Fruit fly (Drosophila melanogaster): ENCODE results near the gene Acer.

Acer gene

dm6 chr2L:8535394-8536176 lies 13.9 kb downstream of the Acer start (continued):
- peak; percentile 19 for TF ChIP-seq CG4617 (GFP tag; optimal IDR thresholded peaks at IDR 0.05; ENCODE audit: borderline replicate concordance)
- TF ChIP-seq gsb-n (tag; optimal IDR thresholded peaks at IDR 0.05): peak; percentile 76
- TF ChIP-seq kni (GFP tag; optimal IDR thresholded peaks at IDR 0.05): peak; percentile 81
- peak; percentile 96 for TF ChIP-seq CG3281 (GFP tag; optimal IDR thresholded peaks at IDR 0.05)
- TF ChIP-seq dati (GFP tag; IDR thresholded peaks at IDR 0.05): no peak; the same call in 1 of the 2 replicates
- peak; percentile 80 for TF ChIP-seq CG12155 (GFP tag; optimal IDR thresholded peaks at IDR 0.05)
- TF ChIP-seq CG8089 (GFP tag; optimal IDR thresholded peaks at IDR 0.05): no peak
- peak; percentile 17 for TF ChIP-seq fu2 (GFP tag; optimal IDR thresholded peaks at IDR 0.05)
- TF ChIP-seq Sin3A (optimal IDR thresholded peaks at IDR 0.05): no peak
- peak; percentile 70 for TF ChIP-seq CG17568 (GFP tag; optimal IDR thresholded peaks at IDR 0.05)
- TF ChIP-seq CG1832 (GFP tag; optimal IDR thresholded peaks at IDR 0.05): no peak
- TF ChIP-seq hb (GFP tag; IDR thresholded peaks at IDR 0.05; ENCODE audit: partially characterized antibody): no peak
- peak; percentile 35 for TF ChIP-seq NK7.1 (GFP tag; optimal IDR thresholded peaks at IDR 0.05)
- peak; percentile 64 for TF ChIP-seq Aef1 (GFP tag; IDR thresholded peaks at IDR 0.05)
- TF ChIP-seq CG1603 (tag; optimal IDR thresholded peaks at IDR 0.05): peak; percentile 59
- TF ChIP-seq CG2129 (GFP tag; IDR thresholded peaks at IDR 0.05; ENCODE audit: partially characterized antibody): no peak
- peak; percentile 61; the same call in 1 of the 2 replicates for TF ChIP-seq CG32772 (GFP tag; IDR thresholded peaks at IDR 0.05)
- peak; percentile 14 for TF ChIP-seq Myb (GFP tag; optimal IDR thresholded peaks at IDR 0.05)
- no peak for TF ChIP-seq CG2199 (GFP tag; IDR thresholded peaks at IDR 0.05)
- no peak for TF ChIP-seq Kr (GFP tag; optimal IDR thresholded peaks at IDR 0.05)
- peak; percentile 67 for TF ChIP-seq nom (GFP tag; optimal IDR thresholded peaks at IDR 0.05)
- peak; percentile 40 for TF ChIP-seq CG10462 (GFP tag; optimal IDR thresholded peaks at IDR 0.05)
- peak; percentile 93 for TF ChIP-seq CG30403 (GFP tag; optimal IDR thresholded peaks at IDR 0.05)
- TF ChIP-seq ttk (GFP tag; IDR thresholded peaks at IDR 0.05): peak; percentile 72
- peak; percentile 83 for TF ChIP-seq sug (tag; optimal IDR thresholded peaks at IDR 0.05)
- TF ChIP-seq CG7839 (tag; optimal IDR thresholded peaks at IDR 0.05): peak; percentile 95
- TF ChIP-seq Hsf (GFP tag; optimal IDR thresholded peaks at IDR 0.05): peak; percentile 77
- TF ChIP-seq schlank (tag; optimal IDR thresholded peaks at IDR 0.05): peak; percentile 44
- TF ChIP-seq pzg (GFP tag; optimal IDR thresholded peaks at IDR 0.05): no peak
- peak; percentile 44 for TF ChIP-seq ac (GFP tag; optimal IDR thresholded peaks at IDR 0.05)
- peak; percentile 81 for TF ChIP-seq CG2202 (tag; optimal IDR thresholded peaks at IDR 0.05)
- TF ChIP-seq BtbVII (GFP tag; optimal IDR thresholded peaks at IDR 0.05): peak; percentile 95
- peak; percentile 88 for TF ChIP-seq Nf-YC (tag; optimal IDR thresholded peaks at IDR 0.05)
- TF ChIP-seq ara (GFP tag; IDR thresholded peaks at IDR 0.05): peak; percentile 75
- TF ChIP-seq CG8359 (GFP tag; optimal IDR thresholded peaks at IDR 0.05; ENCODE audit: borderline replicate concordance): peak; percentile 84
- peak in 1 of 2 experiments; percentile 74 for TF ChIP-seq Hr78 (GFP tag; optimal IDR thresholded peaks at IDR 0.05)
- TF ChIP-seq pnt (GFP tag; optimal IDR thresholded peaks at IDR 0.05): peak; percentile 0
- TF ChIP-seq Stat92E (GFP tag; optimal IDR thresholded peaks at IDR 0.05): peak in 1 of 3 experiments; percentile 51
- TF ChIP-seq abd-A (tag; optimal IDR thresholded peaks at IDR 0.05): no peak
- TF ChIP-seq CG31224 (GFP tag; IDR thresholded peaks at IDR 0.05): peak; percentile 73
- TF ChIP-seq CG8290 (GFP tag; optimal IDR thresholded peaks at IDR 0.05): peak; percentile 55
- peak in 1 of 2 experiments; percentile 54 for TF ChIP-seq CG8290 (tag; optimal IDR thresholded peaks at IDR 0.05)
- TF ChIP-seq aop (GFP tag; IDR thresholded peaks at IDR 0.05): no peak
- peak; percentile 83 for TF ChIP-seq Ptx1 (GFP tag; IDR thresholded peaks at IDR 0.05)
- peak; percentile 92 for TF ChIP-seq CG10147 (GFP tag; optimal IDR thresholded peaks at IDR 0.05)
- TF ChIP-seq gfzf (GFP tag; optimal IDR thresholded peaks at IDR 0.05): no peak
- TF ChIP-seq al (GFP tag; IDR thresholded peaks at IDR 0.05): peak; percentile 79
- no peak for TF ChIP-seq Hmx (GFP tag; optimal IDR thresholded peaks at IDR 0.05)
- TF ChIP-seq CG18011 (GFP tag; optimal IDR thresholded peaks at IDR 0.05): peak; percentile 66
